Fruit fly (Drosophila melanogaster) whole organism, embryonic: ENCODE data around the gene CG6569.

Experiments used
- Atf6 ChIP-seq: fragments of 200-800 bp; sonication (Bioruptor generic); IDR thresholded peaks from 2 replicates; pipeline ENCODE4 v1.3.6; 2022; ENCODE audit warnings: missing biosample characterization, missing genetic modification characterization
- CG10147 ChIP-seq: fragments of 200-800 bp; sonication (Bioruptor generic); optimal IDR thresholded peaks from 2 replicates; lab custom pipeline; 2019; ENCODE audit warnings: missing biosample characterization, mild to moderate bottlenecking, missing genetic modification characterization, moderate library complexity
- CG10431 ChIP-seq: fragments of 200-800 bp; sonication (Bioruptor generic); optimal IDR thresholded peaks from 3 replicates; lab custom pipeline; 2018; ENCODE audit warnings: missing biosample characterization, mild to moderate bottlenecking, missing genetic modification characterization
- CG11456 ChIP-seq: fragments of 200-800 bp; sonication (Bioruptor generic); IDR thresholded peaks from 3 replicates; pipeline ENCODE4 v1.3.6; 2022; ENCODE audit warnings: missing biosample characterization, missing genetic modification characterization
- CG11695 ChIP-seq: fragments of 200-800 bp; sonication (Bioruptor generic); IDR thresholded peaks from 3 replicates; pipeline ENCODE4 v1.3.6; 2022; ENCODE audit warnings: missing biosample characterization, missing genetic modification characterization
- CG12391 ChIP-seq: fragments of 200-800 bp; sonication (Bioruptor generic); optimal IDR thresholded peaks from 3 replicates; lab custom pipeline; 2018; ENCODE audit warnings: missing biosample characterization, mild to moderate bottlenecking, missing genetic modification characterization, moderate library complexity
- CG13123 ChIP-seq: fragments of 200-800 bp; sonication (Bioruptor generic); optimal IDR thresholded peaks from 2 replicates; lab custom pipeline; 2016; ENCODE audit warnings: missing biosample characterization, missing genetic modification characterization
- CG13894 ChIP-seq: fragments of 200-800 bp; sonication (Bioruptor generic); optimal IDR thresholded peaks from 3 replicates; lab custom pipeline; 2018; ENCODE audit warnings: missing biosample characterization, mild to moderate bottlenecking, missing genetic modification characterization, moderate library complexity
- CG14965 ChIP-seq: fragments of 200-800 bp; sonication (Bioruptor generic); optimal IDR thresholded peaks from 2 replicates; lab custom pipeline; 2016; ENCODE audit warnings: missing biosample characterization, missing genetic modification characterization, borderline replicate concordance
- CG1647 ChIP-seq: fragments of 200-800 bp; sonication (Bioruptor generic); optimal IDR thresholded peaks from 3 replicates; lab custom pipeline; 2016; ENCODE audit warnings: missing biosample characterization, missing genetic modification characterization
- CG3065 ChIP-seq: fragments of 200-800 bp; sonication (Bioruptor generic); optimal IDR thresholded peaks from 2 replicates; lab custom pipeline; 2016; ENCODE audit warnings: missing biosample characterization, missing genetic modification characterization
- CG31224 ChIP-seq: fragments of 200-800 bp; sonication (Bioruptor generic); IDR thresholded peaks from 2 replicates; pipeline ENCODE4 v1.3.6; 2022; ENCODE audit warnings: missing biosample characterization, missing genetic modification characterization
- CG34224 ChIP-seq: fragments of 200-800 bp; sonication (Bioruptor generic); IDR thresholded peaks from 3 replicates; pipeline ENCODE4 v1.3.6; 2022; ENCODE audit warnings: missing biosample characterization, missing genetic modification characterization; ENCODE audit not compliant: partially characterized antibody
- CG4617 ChIP-seq: fragments of 200-800 bp; sonication (Bioruptor generic); optimal IDR thresholded peaks from 3 replicates; lab custom pipeline; 2016; ENCODE audit warnings: missing biosample characterization, missing genetic modification characterization, borderline replicate concordance
- CG5180 ChIP-seq: fragments of 200-800 bp; sonication (Bioruptor generic); optimal IDR thresholded peaks from 3 replicates; lab custom pipeline; 2017; ENCODE audit warnings: missing biosample characterization, missing genetic modification characterization, mild to moderate bottlenecking, moderate library complexity, missing genetic modification reagents
- CG6654 ChIP-seq: fragments of 200-800 bp; sonication (Bioruptor generic); optimal IDR thresholded peaks from 2 replicates; lab custom pipeline; 2017; ENCODE audit warnings: missing biosample characterization, mild to moderate bottlenecking, missing genetic modification characterization
- Dll ChIP-seq: fragments of 200-800 bp; sonication (Bioruptor generic); IDR thresholded peaks from 4 replicates; pipeline ENCODE4 v1.3.6; 2022; ENCODE audit warnings: missing biosample characterization, missing genetic modification characterization; ENCODE audit not compliant: partially characterized antibody
- Doc2 ChIP-seq: fragments of 200-800 bp; sonication (Bioruptor generic); IDR thresholded peaks from 2 replicates; pipeline ENCODE4 v1.3.6; 2022; ENCODE audit warnings: missing biosample characterization, missing genetic modification characterization
- E2f1 ChIP-seq: fragments of 200-800 bp; sonication (Bioruptor generic); IDR thresholded peaks from 2 replicates; pipeline ENCODE4 v1.3.6; 2022; ENCODE audit warnings: missing biosample characterization, missing genetic modification characterization
- ERR ChIP-seq: fragments of 200-800 bp; sonication (Bioruptor generic); optimal IDR thresholded peaks from 2 replicates; lab custom pipeline; 2016; ENCODE audit warnings: missing biosample characterization, missing genetic modification characterization
- HLH4C ChIP-seq: fragments of 200-800 bp; sonication (Bioruptor generic); IDR thresholded peaks from 3 replicates; pipeline ENCODE4 v1.3.6; 2022; ENCODE audit warnings: missing biosample characterization, missing genetic modification characterization; ENCODE audit not compliant: partially characterized antibody
- Lhr ChIP-seq: fragments of 200-800 bp; sonication (Bioruptor generic); optimal IDR thresholded peaks from 3 replicates; lab custom pipeline; 2017; ENCODE audit warnings: mild to moderate bottlenecking, missing biosample characterization, missing genetic modification reagents, missing genetic modification characterization
- NFAT ChIP-seq: fragments of 200-800 bp; sonication (Bioruptor generic); IDR thresholded peaks from 2 replicates; pipeline ENCODE4 v1.3.6; 2022; ENCODE audit warnings: missing biosample characterization, missing genetic modification characterization
- NK7.1 ChIP-seq: fragments of 200-800 bp; sonication (Bioruptor generic); optimal IDR thresholded peaks from 3 replicates; lab custom pipeline; 2016; ENCODE audit warnings: missing biosample characterization, missing genetic modification characterization
- Neu2 ChIP-seq: fragments of 200-800 bp; sonication (Bioruptor generic); optimal IDR thresholded peaks from 3 replicates; lab custom pipeline; 2016; ENCODE audit warnings: missing biosample characterization, missing genetic modification characterization, borderline replicate concordance
- Scr ChIP-seq: fragments of 200-800 bp; sonication (Bioruptor generic); IDR thresholded peaks from 2 replicates; pipeline ENCODE4 v1.3.6; 2022; ENCODE audit warnings: missing biosample characterization, missing genetic modification characterization; ENCODE audit not compliant: partially characterized antibody
- Sox102F ChIP-seq: fragments of 200-800 bp; sonication (Bioruptor generic); optimal IDR thresholded peaks from 2 replicates; lab custom pipeline; 2018; ENCODE audit warnings: missing biosample characterization, mild to moderate bottlenecking, missing genetic modification characterization, moderate library complexity
- Trl ChIP-seq, 3 experiments: fragments of >200 bp in 2 of 3; fragments of 200-800 bp in 1 of 3; sonication (Bioruptor generic) in 1 of 3; optimal IDR thresholded peaks; 2 replicates in 1 of 3; 3 replicates in 2 of 3; lab custom pipeline; 2016 to 2017; ENCODE audit warnings: missing biosample characterization in 1 of 3, missing genetic modification characterization in 1 of 3
- dan ChIP-seq: fragments of 200-800 bp; sonication (Bioruptor generic); IDR thresholded peaks from 2 replicates; pipeline ENCODE4 v1.3.6; 2022; ENCODE audit warnings: missing biosample characterization, missing genetic modification characterization
- dati ChIP-seq: fragments of 200-800 bp; sonication (Bioruptor generic); IDR thresholded peaks from 2 replicates; pipeline ENCODE4 v1.3.6; 2022; ENCODE audit warnings: missing biosample characterization, missing genetic modification characterization
- disco-r ChIP-seq: fragments of 200-800 bp; sonication (Bioruptor generic); optimal IDR thresholded peaks from 2 replicates; lab custom pipeline; 2016; ENCODE audit warnings: missing biosample characterization, missing genetic modification characterization
- dm ChIP-seq: fragments of 200-800 bp; sonication (Bioruptor generic); optimal IDR thresholded peaks from 3 replicates; lab custom pipeline; 2016; ENCODE audit warnings: missing biosample characterization, missing genetic modification characterization
- esg ChIP-seq: fragments of 200-800 bp; sonication (Bioruptor generic); conservative IDR thresholded peaks from 2 replicates; pipeline ENCODE4 v1.3.6; 2022; ENCODE audit warnings: missing biosample characterization, missing genetic modification characterization
- gem ChIP-seq: fragments of 200-800 bp; sonication (Bioruptor generic); optimal IDR thresholded peaks from 2 replicates; lab custom pipeline; 2019; ENCODE audit warnings: missing biosample characterization, mild to moderate bottlenecking, missing genetic modification characterization, moderate library complexity
- grau ChIP-seq: fragments of 200-800 bp; optimal IDR thresholded peaks from 3 replicates; lab custom pipeline; 2019; ENCODE audit warnings: missing biosample characterization, mild to moderate bottlenecking, missing genetic modification characterization, moderate library complexity
- grn ChIP-seq: fragments of 200-800 bp; sonication (Bioruptor generic); optimal IDR thresholded peaks from 3 replicates; lab custom pipeline; 2017; ENCODE audit warnings: missing biosample characterization, missing genetic modification characterization
- gsb-n ChIP-seq: fragments of 200-800 bp; sonication (Bioruptor generic); optimal IDR thresholded peaks from 3 replicates; lab custom pipeline; 2018; ENCODE audit warnings: missing biosample characterization, mild to moderate bottlenecking, missing genetic modification characterization
- lbe ChIP-seq: fragments of 200-800 bp; sonication (Bioruptor generic); optimal IDR thresholded peaks from 2 replicates; lab custom pipeline; 2016; ENCODE audit warnings: missing biosample characterization, mild to moderate bottlenecking, missing genetic modification characterization
- lilli ChIP-seq: fragments of 200-800 bp; sonication (Bioruptor generic); optimal IDR thresholded peaks from 3 replicates; lab custom pipeline; 2016; ENCODE audit warnings: missing biosample characterization, missing genetic modification characterization
- nom ChIP-seq: fragments of 200-800 bp; sonication (Bioruptor generic); optimal IDR thresholded peaks from 2 replicates; lab custom pipeline; 2017; ENCODE audit warnings: missing biosample characterization, missing genetic modification characterization, mild to moderate bottlenecking, moderate library complexity, missing genetic modification reagents
- org-1 ChIP-seq: fragments of 200-800 bp; sonication (Bioruptor generic); optimal IDR thresholded peaks from 2 replicates; lab custom pipeline; 2017; ENCODE audit warnings: missing biosample characterization, missing genetic modification characterization
- pan ChIP-seq, 4 experiments: fragments of >200 bp in 3 of 4; fragments of 200-800 bp in 1 of 4; sonication (Bioruptor generic) in 1 of 4; optimal IDR thresholded peaks in 3 of 4; IDR thresholded peaks in 1 of 4; 2 replicates each; pipeline versions ENCODE4 v1.3.6 to Lab custom; 2017 to 2022; ENCODE audit warnings: missing biosample characterization in 2 of 4, missing genetic modification characterization in 2 of 4, mixed read lengths in 1 of 4
- row ChIP-seq: fragments of 200-800 bp; sonication (Bioruptor generic); IDR thresholded peaks from 3 replicates; pipeline ENCODE4 v1.3.6; 2022; ENCODE audit warnings: missing biosample characterization, missing genetic modification characterization
- run ChIP-seq: fragments of 200-800 bp; sonication (Bioruptor generic); optimal IDR thresholded peaks from 3 replicates; lab custom pipeline; 2018; ENCODE audit warnings: missing biosample characterization, mild to moderate bottlenecking, missing genetic modification characterization
- slou ChIP-seq: fragments of 200-800 bp; sonication (Bioruptor generic); optimal IDR thresholded peaks from 3 replicates; lab custom pipeline; 2016; ENCODE audit warnings: missing biosample characterization, missing genetic modification characterization
- sna ChIP-seq: fragments of 200-800 bp; sonication (Bioruptor generic); IDR thresholded peaks from 2 replicates; pipeline ENCODE4 v1.3.6; 2022; ENCODE audit warnings: missing biosample characterization, missing genetic modification characterization; ENCODE audit not compliant: partially characterized antibody
- sob ChIP-seq: fragments of 200-800 bp; sonication (Bioruptor generic); IDR thresholded peaks from 2 replicates; pipeline ENCODE4 v1.3.6; 2022; ENCODE audit warnings: missing biosample characterization, missing genetic modification characterization
- ssp ChIP-seq: fragments of 200-800 bp; sonication (Bioruptor generic); IDR thresholded peaks from 2 replicates; pipeline ENCODE4 v1.3.6; 2022; ENCODE audit warnings: missing biosample characterization, missing genetic modification characterization
- tgo ChIP-seq: fragments of 200-800 bp; sonication (Bioruptor generic); IDR thresholded peaks from 3 replicates; pipeline ENCODE4 v1.3.6; 2022; ENCODE audit warnings: missing biosample characterization, missing genetic modification characterization
- tin ChIP-seq: fragments of 200-800 bp; sonication (Bioruptor generic); optimal IDR thresholded peaks from 3 replicates; lab custom pipeline; 2016; ENCODE audit warnings: missing biosample characterization, missing genetic modification characterization
- ttk ChIP-seq: fragments of 200-800 bp; sonication (Bioruptor generic); IDR thresholded peaks from 2 replicates; pipeline ENCODE4 v2.1.2; 2022; ENCODE audit warnings: missing biosample characterization, missing genetic modification characterization

Gene CG6569

DNA sequence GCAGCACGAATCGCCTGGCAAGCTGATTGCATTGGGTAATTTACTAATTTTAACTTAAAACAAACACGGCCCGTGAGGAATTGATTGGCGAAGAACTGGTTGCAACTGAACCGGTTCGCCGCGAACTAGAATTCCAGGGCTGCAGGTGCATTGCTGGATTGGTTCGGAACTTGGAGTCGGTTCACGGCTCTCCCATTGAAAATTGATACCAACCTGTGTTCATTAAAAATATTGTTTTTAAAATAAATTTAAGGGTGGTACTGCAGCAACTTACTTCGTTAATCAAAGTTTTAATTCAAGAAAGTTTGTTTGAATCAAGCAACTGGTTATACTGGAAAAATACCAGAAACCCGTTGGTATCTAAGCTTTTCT, 45.2 kb downstream of the CG6569 start, which contains the start of gene CASK (continued):
- TF ChIP-seq CG10431 (GFP tag; lab: Kevin White, UChicago) (no peak), grau (tag; lab: Kevin White, UChicago) (peak; percentile 12), Atf6 (GFP tag; lab: Robert Waterston, UW) (no peak), ERR (GFP tag; lab: Kevin White, UChicago) (no peak), ssp (no peak), sna (GFP tag; lab: Robert Waterston, UW) (no peak), lilli (GFP tag; lab: Kevin White, UChicago) (peak; percentile 2), NFAT (no peak), sob (GFP tag; lab: Robert Waterston, UW) (no peak), CG11695 (GFP tag; lab: Robert Waterston, UW) (no peak), CG4617 (GFP tag; lab: Kevin White, UChicago) (peak; percentile 39), CG3065 (GFP tag; lab: Kevin White, UChicago) (no peak), CG5180 (GFP tag; lab: Kevin White, UChicago) (no peak), tin (GFP tag; lab: Kevin White, UChicago) (no peak), CG13894 (tag; lab: Kevin White, UChicago) (no peak), Scr (GFP tag; lab: Robert Waterston, UW) (no peak; the same call in none of the 2 replicates), Trl (optimal IDR thresholded peaks at IDR 0.05; lab: Kevin White, UChicago) (no peak), Trl (GFP tag; optimal IDR thresholded peaks at IDR 0.05; lab: Kevin White, UChicago) (no peak), dm (no peak), run (no peak), ttk (GFP tag; lab: Robert Waterston, UW) (no peak), Sox102F (no peak), dan (no peak), esg (no peak), NK7.1 (no peak), CG12391 (tag; lab: Kevin White, UChicago) (peak; percentile 30), HLH4C (no peak), row (GFP tag; lab: Robert Waterston, UW) (peak; percentile 73), Lhr (GFP tag; lab: Kevin White, UChicago) (peak; percentile 71), CG34224 (no peak), gem (peak; percentile 29), CG14965 (GFP tag; lab: Kevin White, UChicago) (no peak), nom (GFP tag; lab: Kevin White, UChicago) (no peak), gsb-n (tag; lab: Kevin White, UChicago) (peak; percentile 22), CG10147 (GFP tag; lab: Kevin White, UChicago) (no peak), CG11456 (GFP tag; lab: Robert Waterston, UW) (no peak), E2f1 (GFP tag; lab: Robert Waterston, UW) (no peak), disco-r (no peak), CG1647 (GFP tag; lab: Kevin White, UChicago) (no peak), grn (no peak), lbe (GFP tag; lab: Kevin White, UChicago) (no peak), slou (GFP tag; lab: Kevin White, UChicago) (no peak), Neu2 (GFP tag; lab: Kevin White, UChicago) (no peak), pan (optimal IDR thresholded peaks at IDR 0.05; lab: Kevin White, UChicago) (no peak), pan (GFP tag; optimal IDR thresholded peaks at IDR 0.05 in 1 of 2, IDR thresholded peaks at IDR 0.05 in 1 of 2) (no peak), tgo (GFP tag; lab: Robert Waterston, UW) (no peak), dati (GFP tag; lab: Robert Waterston, UW) (no peak), CG31224 (GFP tag; lab: Robert Waterston, UW) (no peak), Doc2 (GFP tag; lab: Robert Waterston, UW) (no peak), org-1 (GFP tag; lab: Kevin White, UChicago) (no peak), Dll (GFP tag; lab: Robert Waterston, UW) (no peak), CG13123 (no peak), CG6654 (GFP tag; lab: Kevin White, UChicago) (no peak)
